Fruit fly (Drosophila melanogaster): ENCODE measurements around the gene beat-IIa.

dm6 chr3R:17394318-17395188, 28.6 kb upstream of the beat-IIa start, which contains the start of gene CREG:
- TF ChIP-seq Lpt (GFP tag; optimal IDR thresholded peaks at IDR 0.05) (no peak), Sox102F (GFP tag; optimal IDR thresholded peaks at IDR 0.05) (peak; percentile 57), CG6854 (GFP tag; optimal IDR thresholded peaks at IDR 0.05) (peak; percentile 12), Hr39 (GFP tag; optimal IDR thresholded peaks at IDR 0.05) (peak; percentile 26), Sox14 (GFP tag; optimal IDR thresholded peaks at IDR 0.05) (peak; percentile 59), net (GFP tag; optimal IDR thresholded peaks at IDR 0.05) (peak; percentile 44), CG3032 (tag; optimal IDR thresholded peaks at IDR 0.05) (no peak), CG3919 (GFP tag; optimal IDR thresholded peaks at IDR 0.05) (peak; percentile 53), Met (GFP tag; optimal IDR thresholded peaks at IDR 0.05) (peak; percentile 71), Hr38 (GFP tag; optimal IDR thresholded peaks at IDR 0.05) (no peak)
